Worm (Caenorhabditis elegans): Measurements from ENCODE around the gene F59B1.2.

ce11 chrV:3647862-3648261 lies 14.7 kb downstream of the F59B1.2 start, which contains the start of gene F59B1.10:
- TF ChIP-seq ets-7 (tag; optimal IDR thresholded peaks at IDR 0.05), result no peak
- no peak for TF ChIP-seq ama-1 (optimal IDR thresholded peaks at IDR 0.05)
- no peak for TF ChIP-seq ceh-36 (tag; optimal IDR thresholded peaks at IDR 0.05)
- no peak for TF ChIP-seq pes-1 (GFP tag; IDR thresholded peaks at IDR 0.05)

Measured in whole organism, early embryonic.